Fruit fly (Drosophila melanogaster) S2 (cell line): Measurements from ENCODE around the gene Orp8.

Experiments used
- CG8478 ChIP-seq: fragments of >200 bp; optimal IDR thresholded peaks from 2 replicates; lab custom pipeline; 2018
- CTCF ChIP-seq, 2 experiments: fragments of >200 bp; optimal IDR thresholded peaks; 2 replicates each; lab custom pipeline; 2018

DNA sequence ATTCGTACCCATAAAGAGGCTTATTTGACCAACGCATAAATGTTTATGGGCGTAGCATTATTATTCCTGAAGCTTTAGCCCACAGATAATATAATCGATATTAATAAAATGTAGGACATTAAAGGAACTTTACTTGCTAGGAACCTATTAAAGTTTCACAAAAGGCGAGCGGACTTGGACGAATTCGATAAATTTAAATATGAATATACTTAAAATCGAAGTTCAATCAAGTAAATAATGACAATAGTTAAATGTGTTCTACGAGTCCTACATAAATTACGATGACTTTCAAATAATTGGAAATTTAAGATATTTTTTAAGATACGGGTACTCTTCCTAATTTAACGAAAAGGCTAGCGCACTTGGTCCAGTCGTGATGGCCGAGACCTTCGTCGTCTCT, 17.6 kb upstream of the Orp8 start:
- TF ChIP-seq CG8478 (lab: Kevin White, UChicago) (no peak), CTCF (optimal IDR thresholded peaks at IDR 0.05; lab: Kevin White, UChicago) (no peak)
